Fruit fly (Drosophila melanogaster) whole organism, embryonic: Measurements from ENCODE around the gene CG18302.
A peak's percentile ranks its signal among the peaks of the same experiment; 100 is the strongest.

Experiments
- Antp ChIP-seq: fragments of 200-800 bp; sonication (Bioruptor generic); optimal IDR thresholded peaks from 3 replicates; lab custom pipeline; 2016; ENCODE audit warnings: missing biosample characterization, missing genetic modification characterization
- CG10147 ChIP-seq: fragments of 200-800 bp; sonication (Bioruptor generic); optimal IDR thresholded peaks from 2 replicates; lab custom pipeline; 2019; ENCODE audit warnings: missing biosample characterization, mild to moderate bottlenecking, missing genetic modification characterization, moderate library complexity
- CG10274 ChIP-seq: fragments of 200-800 bp; sonication (Bioruptor generic); optimal IDR thresholded peaks from 3 replicates; lab custom pipeline; 2017; ENCODE audit warnings: missing biosample characterization, mild to moderate bottlenecking, missing genetic modification characterization
- CG15514 ChIP-seq: fragments of 200-800 bp; sonication (Bioruptor generic); optimal IDR thresholded peaks from 3 replicates; lab custom pipeline; 2017; ENCODE audit warnings: missing biosample characterization, missing genetic modification characterization, mild to moderate bottlenecking, moderate library complexity, missing genetic modification reagents
- CG16815 ChIP-seq: fragments of 200-800 bp; sonication (Bioruptor generic); optimal IDR thresholded peaks from 3 replicates; lab custom pipeline; 2017; ENCODE audit warnings: missing biosample characterization, mild to moderate bottlenecking, missing genetic modification characterization
- CG18599 ChIP-seq: fragments of 200-800 bp; sonication (Bioruptor generic); optimal IDR thresholded peaks from 3 replicates; lab custom pipeline; 2017; ENCODE audit warnings: missing biosample characterization, missing genetic modification characterization, mild to moderate bottlenecking, moderate library complexity, missing genetic modification reagents
- CG2678 ChIP-seq: fragments of 200-800 bp; sonication (Bioruptor generic); optimal IDR thresholded peaks from 3 replicates; lab custom pipeline; 2019; ENCODE audit warnings: missing biosample characterization, mild to moderate bottlenecking, missing genetic modification characterization, moderate library complexity
- CG2889 ChIP-seq: fragments of 200-800 bp; sonication (Bioruptor generic); IDR thresholded peaks from 3 replicates; pipeline ENCODE4 v1.3.6; 2022; ENCODE audit warnings: missing biosample characterization, missing genetic modification characterization
- CG31388 ChIP-seq: fragments of 200-800 bp; sonication (Bioruptor generic); optimal IDR thresholded peaks from 2 replicates; lab custom pipeline; 2016; ENCODE audit warnings: missing biosample characterization, missing genetic modification characterization
- CG33213 ChIP-seq: fragments of 200-800 bp; sonication (Bioruptor generic); optimal IDR thresholded peaks from 3 replicates; lab custom pipeline; 2016; ENCODE audit warnings: missing biosample characterization, missing genetic modification characterization
- CG5245 ChIP-seq: fragments of 200-800 bp; sonication (Bioruptor generic); optimal IDR thresholded peaks from 3 replicates; lab custom pipeline; 2016; ENCODE audit warnings: missing biosample characterization, missing genetic modification characterization
- CG6175 ChIP-seq: fragments of 200-800 bp; sonication (Bioruptor generic); IDR thresholded peaks from 3 replicates; pipeline ENCODE4 v1.3.6; 2022; ENCODE audit warnings: missing biosample characterization, missing genetic modification characterization
- CG6765 ChIP-seq: fragments of 200-800 bp; sonication (Bioruptor generic); optimal IDR thresholded peaks from 3 replicates; lab custom pipeline; 2017; ENCODE audit warnings: missing biosample characterization, mild to moderate bottlenecking, missing genetic modification characterization
- CG7963 ChIP-seq: fragments of 200-800 bp; sonication (Bioruptor generic); IDR thresholded peaks from 3 replicates; pipeline ENCODE4 v1.3.6; 2022; ENCODE audit warnings: missing biosample characterization, missing genetic modification characterization; ENCODE audit not compliant: partially characterized antibody
- CG9932 ChIP-seq: fragments of 200-800 bp; sonication (Bioruptor generic); IDR thresholded peaks from 2 replicates; pipeline ENCODE4 v1.3.6; 2022; ENCODE audit warnings: missing biosample characterization, missing genetic modification characterization
- Drgx ChIP-seq: fragments of 200-800 bp; sonication (Bioruptor generic); IDR thresholded peaks from 2 replicates; pipeline ENCODE4 v1.3.6; 2022; ENCODE audit warnings: missing biosample characterization, missing genetic modification characterization
- Gug ChIP-seq: fragments of 200-800 bp; sonication (Bioruptor generic); IDR thresholded peaks from 4 replicates; pipeline ENCODE4 v1.3.6; 2022; ENCODE audit warnings: missing biosample characterization, missing genetic modification characterization
- H15 ChIP-seq: fragments of 200-800 bp; sonication (Bioruptor generic); IDR thresholded peaks from 3 replicates; pipeline ENCODE4 v1.3.6; 2022; ENCODE audit warnings: missing biosample characterization, missing genetic modification characterization
- HLH54F ChIP-seq: fragments of 200-800 bp; sonication (Bioruptor generic); optimal IDR thresholded peaks from 3 replicates; lab custom pipeline; 2016; ENCODE audit warnings: missing biosample characterization, missing genetic modification characterization
- HLHmδ ChIP-seq: fragments of 200-800 bp; sonication (Bioruptor generic); optimal IDR thresholded peaks from 2 replicates; lab custom pipeline; 2018; ENCODE audit warnings: missing biosample characterization, mild to moderate bottlenecking, missing genetic modification characterization, moderate library complexity
- Hey ChIP-seq: fragments of 200-800 bp; sonication (Bioruptor generic); optimal IDR thresholded peaks from 3 replicates; lab custom pipeline; 2018; ENCODE audit warnings: missing biosample characterization, mild to moderate bottlenecking, missing genetic modification characterization
- Jarid2 ChIP-seq: fragments of 200-800 bp; sonication (Bioruptor generic); optimal IDR thresholded peaks from 3 replicates; lab custom pipeline; 2017; ENCODE audit warnings: mild to moderate bottlenecking, missing biosample characterization, missing genetic modification reagents, missing genetic modification characterization
- Myb ChIP-seq: fragments of 200-800 bp; sonication (Bioruptor generic); optimal IDR thresholded peaks from 2 replicates; lab custom pipeline; 2016; ENCODE audit warnings: missing biosample characterization, missing genetic modification characterization
- Neu2 ChIP-seq: fragments of 200-800 bp; sonication (Bioruptor generic); optimal IDR thresholded peaks from 3 replicates; lab custom pipeline; 2016; ENCODE audit warnings: missing biosample characterization, missing genetic modification characterization, borderline replicate concordance
- Six4 ChIP-seq: fragments of 200-800 bp; sonication (Bioruptor generic); optimal IDR thresholded peaks from 2 replicates; lab custom pipeline; 2016; ENCODE audit warnings: missing biosample characterization, missing genetic modification characterization
- Sox102F ChIP-seq: fragments of 200-800 bp; sonication (Bioruptor generic); optimal IDR thresholded peaks from 2 replicates; lab custom pipeline; 2018; ENCODE audit warnings: missing biosample characterization, mild to moderate bottlenecking, missing genetic modification characterization, moderate library complexity
- Sry-δ ChIP-seq: fragments of 200-800 bp; sonication (Bioruptor generic); optimal IDR thresholded peaks from 2 replicates; lab custom pipeline; 2016; ENCODE audit warnings: missing biosample characterization, missing genetic modification characterization
- Ssrp ChIP-seq: fragments of 200-800 bp; sonication (Bioruptor generic); optimal IDR thresholded peaks from 2 replicates; lab custom pipeline; 2018; ENCODE audit warnings: missing biosample characterization, mild to moderate bottlenecking, missing genetic modification characterization, moderate library complexity
- Xbp1 ChIP-seq: fragments of 200-800 bp; sonication (Bioruptor generic); optimal IDR thresholded peaks from 3 replicates; lab custom pipeline; 2016; ENCODE audit warnings: missing biosample characterization, mild to moderate bottlenecking, missing genetic modification characterization
- bbx ChIP-seq: fragments of 200-800 bp; sonication (Bioruptor generic); IDR thresholded peaks from 2 replicates; pipeline ENCODE4 v1.3.6; 2022; ENCODE audit warnings: missing biosample characterization, missing genetic modification characterization; ENCODE audit not compliant: partially characterized antibody
- bcd ChIP-seq: fragments of 200-800 bp; sonication (Bioruptor generic); optimal IDR thresholded peaks from 2 replicates; lab custom pipeline; 2017; ENCODE audit warnings: missing biosample characterization, mild to moderate bottlenecking, missing genetic modification characterization
- ci ChIP-seq: fragments of 200-800 bp; sonication (Bioruptor generic); IDR thresholded peaks from 3 replicates; pipeline ENCODE4 v1.3.6; 2022; ENCODE audit warnings: missing biosample characterization, missing genetic modification characterization
- cwo ChIP-seq: fragments of 200-800 bp; sonication (Bioruptor generic); optimal IDR thresholded peaks from 3 replicates; lab custom pipeline; 2017; ENCODE audit warnings: missing biosample characterization, missing genetic modification characterization, mild to moderate bottlenecking, moderate library complexity, missing genetic modification reagents
- dpn ChIP-seq, 2 experiments: fragments of 200-800 bp; sonication (Bioruptor generic); optimal IDR thresholded peaks; 3 replicates each; lab custom pipeline; 2016; ENCODE audit warnings: missing biosample characterization in 2 of 2, missing genetic modification characterization in 2 of 2
- exex ChIP-seq: fragments of 200-800 bp; sonication (Bioruptor generic); optimal IDR thresholded peaks from 4 replicates; lab custom pipeline; 2018; ENCODE audit warnings: missing biosample characterization, mild to moderate bottlenecking, missing genetic modification characterization, moderate library complexity
- fd64A ChIP-seq: fragments of 200-800 bp; sonication (Bioruptor generic); optimal IDR thresholded peaks from 3 replicates; lab custom pipeline; 2018; ENCODE audit warnings: missing biosample characterization, mild to moderate bottlenecking, missing genetic modification characterization
- kah ChIP-seq: fragments of 200-800 bp; sonication (Bioruptor generic); optimal IDR thresholded peaks from 2 replicates; lab custom pipeline; 2018; ENCODE audit warnings: missing biosample characterization, mild to moderate bottlenecking, missing genetic modification characterization
- lab ChIP-seq: fragments of 200-800 bp; sonication (Bioruptor generic); optimal IDR thresholded peaks from 3 replicates; lab custom pipeline; 2017; ENCODE audit warnings: missing biosample characterization, missing genetic modification characterization, mild to moderate bottlenecking, moderate library complexity, missing genetic modification reagents
- nerfin-2 ChIP-seq: fragments of 200-800 bp; sonication (Bioruptor generic); IDR thresholded peaks from 2 replicates; pipeline ENCODE4 v1.3.6; 2022; ENCODE audit warnings: missing biosample characterization, missing genetic modification characterization; ENCODE audit not compliant: partially characterized antibody
- nom ChIP-seq: fragments of 200-800 bp; sonication (Bioruptor generic); optimal IDR thresholded peaks from 2 replicates; lab custom pipeline; 2017; ENCODE audit warnings: missing biosample characterization, missing genetic modification characterization, mild to moderate bottlenecking, moderate library complexity, missing genetic modification reagents
- odd ChIP-seq: fragments of 200-800 bp; sonication (Bioruptor generic); optimal IDR thresholded peaks from 2 replicates; lab custom pipeline; 2017; ENCODE audit warnings: missing biosample characterization, mild to moderate bottlenecking, missing genetic modification characterization
- org-1 ChIP-seq: fragments of 200-800 bp; sonication (Bioruptor generic); optimal IDR thresholded peaks from 2 replicates; lab custom pipeline; 2017; ENCODE audit warnings: missing biosample characterization, missing genetic modification characterization
- pnt ChIP-seq: fragments of 200-800 bp; sonication (Bioruptor generic); optimal IDR thresholded peaks from 3 replicates; lab custom pipeline; 2016; ENCODE audit warnings: missing biosample characterization, missing genetic modification characterization
- ro ChIP-seq: fragments of 200-800 bp; sonication (Bioruptor generic); IDR thresholded peaks from 2 replicates; pipeline ENCODE4 v1.3.6; 2022; ENCODE audit warnings: missing biosample characterization, missing genetic modification characterization
- sens ChIP-seq: fragments of 200-800 bp; sonication (Bioruptor generic); peaks from one replicate; lab custom pipeline; 2016; ENCODE audit warnings: missing biosample characterization, missing genetic modification characterization
- slbo ChIP-seq: fragments of 200-800 bp; sonication (Bioruptor generic); IDR thresholded peaks from 2 replicates; pipeline ENCODE4 v1.3.6; 2022; ENCODE audit warnings: missing biosample characterization, missing genetic modification characterization
- tgo ChIP-seq: fragments of 200-800 bp; sonication (Bioruptor generic); IDR thresholded peaks from 3 replicates; pipeline ENCODE4 v1.3.6; 2022; ENCODE audit warnings: missing biosample characterization, missing genetic modification characterization
- wdn ChIP-seq: fragments of 200-800 bp; sonication (Bioruptor generic); IDR thresholded peaks from 2 replicates; pipeline ENCODE4 v1.3.6; 2022; ENCODE audit warnings: missing biosample characterization, missing genetic modification characterization

CG18302 gene

dm6 chr2L:10522174-10522893, 11.8 kb upstream of the CG18302 start (continued):
- TF ChIP-seq CG10274 (peak; percentile 38), Antp (no peak), nerfin-2 (GFP tag; lab: Robert Waterston, UW) (no peak), ro (GFP tag; lab: Robert Waterston, UW) (no peak), dpn (GFP tag; optimal IDR thresholded peaks at IDR 0.05; lab: Kevin White, UChicago) (peak in 1 of 2 experiments; percentile 66), CG6175 (GFP tag; lab: Robert Waterston, UW) (no peak), CG5245 (GFP tag; lab: Kevin White, UChicago) (peak; percentile 31), Neu2 (GFP tag; lab: Kevin White, UChicago) (no peak), bbx (GFP tag; lab: Robert Waterston, UW) (no peak), Myb (no peak), CG9932 (GFP tag; lab: Robert Waterston, UW) (peak; percentile 42; the same call in 1 of the 2 replicates), ci (GFP tag; lab: Robert Waterston, UW) (no peak), CG15514 (peak; percentile 33), Sry-δ (GFP tag; lab: Kevin White, UChicago) (no peak), Sox102F (GFP tag; lab: Kevin White, UChicago) (peak; percentile 75), Drgx (GFP tag; lab: Robert Waterston, UW) (peak; percentile 38; the same call in 1 of the 2 replicates), HLH54F (no peak), HLHmδ (GFP tag; lab: Kevin White, UChicago) (no peak), lab (GFP tag; lab: Kevin White, UChicago) (peak; percentile 74), exex (tag; lab: Kevin White, UChicago) (no peak), Hey (tag; lab: Kevin White, UChicago) (no peak), cwo (GFP tag; lab: Kevin White, UChicago) (peak; percentile 66), Gug (GFP tag; lab: Robert Waterston, UW) (peak; percentile 59; the same call in 3 of the 4 replicates), CG33213 (no peak), CG7963 (GFP tag; lab: Robert Waterston, UW) (no peak), CG18599 (GFP tag; lab: Kevin White, UChicago) (peak; percentile 74), CG2889 (GFP tag; lab: Robert Waterston, UW) (0 out of 3 replicates have a peak, but pooled peaks have one; percentile 41), CG2678 (peak; percentile 83), pnt (GFP tag; lab: Kevin White, UChicago) (no peak), H15 (GFP tag; lab: Robert Waterston, UW) (0 out of 3 replicates have a peak, but pooled peaks have one; percentile 33), wdn (GFP tag; lab: Robert Waterston, UW) (no peak), org-1 (peak; percentile 70), odd (GFP tag; lab: Kevin White, UChicago) (peak; percentile 50), tgo (GFP tag; lab: Robert Waterston, UW) (peak; percentile 71; the same call in 2 of the 3 replicates), Xbp1 (GFP tag; lab: Kevin White, UChicago) (peak; percentile 65), CG31388 (GFP tag; lab: Kevin White, UChicago) (peak; percentile 18), Six4 (no peak), bcd (peak; percentile 76), kah (GFP tag; lab: Kevin White, UChicago) (no peak), CG10147 (GFP tag; lab: Kevin White, UChicago) (peak; percentile 40), CG6765 (GFP tag; lab: Kevin White, UChicago) (no peak), fd64A (GFP tag; lab: Kevin White, UChicago) (no peak), Ssrp (tag; lab: Kevin White, UChicago) (peak; percentile 60), nom (no peak), slbo (peak; percentile 79), sens (peak; percentile 64), Jarid2 (GFP tag; lab: Kevin White, UChicago) (peak; percentile 33), CG16815 (GFP tag; lab: Kevin White, UChicago) (peak; percentile 44)
